Fruit fly (Drosophila melanogaster) whole organism, pupa: ENCODE results near the gene Cpsf5.

Experiments used
- CG10348 ChIP-seq: fragments of 200-800 bp; sonication (Bioruptor generic); IDR thresholded peaks from 2 replicates; pipeline ENCODE4 v1.3.6; 2022; ENCODE audit warnings: missing biosample characterization, missing genetic modification characterization
- CG14655 ChIP-seq: fragments of 200-800 bp; sonication (Bioruptor generic); optimal IDR thresholded peaks from 3 replicates; lab custom pipeline; 2017; ENCODE audit warnings: mild to moderate bottlenecking, missing biosample characterization, missing genetic modification reagents, missing genetic modification characterization
- CG17806 ChIP-seq: fragments of 200-800 bp; sonication (Bioruptor generic); optimal IDR thresholded peaks from 2 replicates; lab custom pipeline; 2018; ENCODE audit warnings: missing biosample characterization, mild to moderate bottlenecking, missing genetic modification characterization, moderate library complexity
- CG32121 ChIP-seq: fragments of 200-800 bp; sonication (Bioruptor generic); IDR thresholded peaks from 2 replicates; pipeline ENCODE4 v1.3.6; 2022; ENCODE audit warnings: missing biosample characterization, missing genetic modification characterization
- CG34367 ChIP-seq: fragments of 200-800 bp; sonication (Bioruptor generic); optimal IDR thresholded peaks from 2 replicates; lab custom pipeline; 2018; ENCODE audit warnings: missing biosample characterization, mild to moderate bottlenecking, missing genetic modification characterization
- CG4496 ChIP-seq: fragments of 200-800 bp; sonication (Bioruptor generic); IDR thresholded peaks from 3 replicates; pipeline ENCODE4 v1.3.6; 2022; ENCODE audit warnings: missing biosample characterization, missing genetic modification characterization
- CG8159 ChIP-seq: fragments of 200-800 bp; sonication (Bioruptor generic); optimal IDR thresholded peaks from 3 replicates; lab custom pipeline; 2018; ENCODE audit warnings: missing biosample characterization, mild to moderate bottlenecking, missing genetic modification characterization, moderate library complexity
- EcR ChIP-seq: fragments of 200-800 bp; sonication (Bioruptor generic); optimal IDR thresholded peaks from 3 replicates; lab custom pipeline; 2019; ENCODE audit warnings: missing biosample characterization, missing genetic modification characterization, mild to moderate bottlenecking, moderate library complexity, missing genetic modification reagents
- Ets98B ChIP-seq: fragments of 200-800 bp; sonication (Bioruptor generic); IDR thresholded peaks from 2 replicates; pipeline ENCODE4 v1.3.6; 2022; ENCODE audit warnings: missing biosample characterization, missing genetic modification characterization
- rn ChIP-seq: fragments of 200-800 bp; sonication (Bioruptor generic); IDR thresholded peaks from 2 replicates; pipeline ENCODE4 v1.3.6; 2022; ENCODE audit warnings: missing biosample characterization, missing genetic modification characterization

- TF ChIP-seq EcR (peak; percentile 33), CG4496 (GFP tag; lab: Robert Waterston, UW) (no peak), CG10348 (no peak), Ets98B (GFP tag; lab: Robert Waterston, UW) (no peak), CG14655 (GFP tag; lab: Kevin White, UChicago) (no peak), CG8159 (tag; lab: Kevin White, UChicago) (no peak), CG17806 (no peak), rn (GFP tag; lab: Robert Waterston, UW) (no peak), CG34367 (tag; lab: Kevin White, UChicago) (no peak), CG32121 (GFP tag; lab: Robert Waterston, UW) (no peak)
Measured at dm6 chr3L:9396704-9397103, 14.1 kb upstream of the Cpsf5 start.
